Fruit fly (Drosophila melanogaster): ENCODE measurements around the gene CG8840.
"Not testable (repeated sequence)": the region's sequence is repeated elsewhere in the genome, so short reads cannot be mapped to it uniquely, and the experiment has no call there.

CG8840 gene

dm6 chr2L:3376684-3377086 lies 33.7 kb upstream of the CG8840 start, which contains the start of the genes CG9662 and Ptpa:
CG9662 (minus strand) TSS chr2L:3376737.
Ptpa (plus strand) TSS chr2L:3377002.
- no peak for TF ChIP-seq psq (optimal IDR thresholded peaks at IDR 0.05)
- TF ChIP-seq insv (optimal IDR thresholded peaks at IDR 0.05) = no peak
- no peak for TF ChIP-seq ttk (optimal IDR thresholded peaks at IDR 0.05)
- no peak for TF ChIP-seq h (optimal IDR thresholded peaks at IDR 0.05)
- no peak for TF ChIP-seq Myc (optimal IDR thresholded peaks at IDR 0.05)
- TF ChIP-seq Sin3A (optimal IDR thresholded peaks at IDR 0.05) = no peak

DNA sequence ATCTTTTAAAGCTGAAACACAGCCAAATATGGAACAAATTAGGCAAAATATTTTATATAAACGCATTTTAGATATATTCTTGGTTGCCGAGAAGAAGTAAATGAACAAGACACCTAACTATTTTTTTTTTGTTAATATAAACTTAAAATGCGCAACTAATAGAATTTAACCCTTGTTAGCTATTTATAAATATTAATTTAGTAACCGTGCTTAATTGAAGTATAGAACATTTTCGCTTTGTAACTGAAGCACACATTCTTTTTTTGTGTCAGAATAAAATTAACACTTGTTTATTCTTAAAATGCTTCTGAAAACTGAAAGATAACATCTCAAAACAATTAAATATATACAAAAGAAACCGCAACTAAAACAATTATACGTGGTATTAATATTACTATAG lies 22.7 kb upstream of the CG8840 start, which contains the start of gene Sfp23F:
Gene Sfp23F, minus strand, starts transcription at position 101 of the 400 bp plus-strand sequence.
- TF ChIP-seq h (optimal IDR thresholded peaks at IDR 0.05) (no peak), insv (optimal IDR thresholded peaks at IDR 0.05) (no peak), Sin3A (optimal IDR thresholded peaks at IDR 0.05) (no peak), Myc (optimal IDR thresholded peaks at IDR 0.05) (no peak), psq (optimal IDR thresholded peaks at IDR 0.05) (no peak)

dm6 chr2L:3388396-3388795 lies 22.0 kb upstream of the CG8840 start, which contains the start of gene CG42460:
CG42460 (minus strand) TSS chr2L:3388496.
- TF ChIP-seq psq, h, Sin3A (optimal IDR thresholded peaks at IDR 0.05): not testable (repeated sequence)

dm6 chr2L:3397594-3398073 lies 12.7 kb upstream of the CG8840 start, which contains the start of gene CG34175:
CG34175 (plus strand) TSS chr2L:3398023.
- no peak for TF ChIP-seq Sin3A (optimal IDR thresholded peaks at IDR 0.05)
- no peak for TF ChIP-seq psq (optimal IDR thresholded peaks at IDR 0.05)
- no peak for TF ChIP-seq h (optimal IDR thresholded peaks at IDR 0.05)
- no peak for TF ChIP-seq Myc (optimal IDR thresholded peaks at IDR 0.05)
- TF ChIP-seq insv (optimal IDR thresholded peaks at IDR 0.05) = no peak
- TF ChIP-seq ttk (optimal IDR thresholded peaks at IDR 0.05) = no peak

DNA sequence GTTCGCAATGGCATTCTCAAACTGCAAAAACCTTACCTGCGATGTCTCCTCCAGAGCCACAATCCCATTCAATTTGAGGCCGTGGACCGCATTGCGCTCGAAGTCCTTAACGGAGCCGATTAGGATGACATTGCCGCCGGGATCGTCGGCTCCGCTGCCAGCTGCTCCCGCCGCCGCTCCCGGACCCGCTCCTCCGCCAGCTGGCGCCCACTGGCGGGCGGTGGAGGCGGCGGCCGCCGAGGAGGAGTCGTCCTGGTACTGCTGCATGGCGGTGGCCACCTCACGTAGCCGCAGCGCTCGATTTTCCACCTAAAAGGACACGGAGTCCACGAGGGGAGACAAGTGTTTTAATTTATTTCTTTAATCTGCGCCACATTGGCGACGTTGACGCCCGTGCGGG lies 2.6 kb upstream of the CG8840 start:
- TF ChIP-seq ttk (optimal IDR thresholded peaks at IDR 0.05) (no peak), Myc (optimal IDR thresholded peaks at IDR 0.05) (no peak), psq (optimal IDR thresholded peaks at IDR 0.05) (no peak), Sin3A (optimal IDR thresholded peaks at IDR 0.05) (no peak), insv (optimal IDR thresholded peaks at IDR 0.05) (no peak), h (optimal IDR thresholded peaks at IDR 0.05) (no peak)

- TF ChIP-seq insv (optimal IDR thresholded peaks at IDR 0.05) = no peak
- TF ChIP-seq ttk (optimal IDR thresholded peaks at IDR 0.05) = no peak
- no peak for TF ChIP-seq Myc (optimal IDR thresholded peaks at IDR 0.05)
- TF ChIP-seq Sin3A (optimal IDR thresholded peaks at IDR 0.05) = no peak
- TF ChIP-seq psq (optimal IDR thresholded peaks at IDR 0.05) = no peak
- TF ChIP-seq h (optimal IDR thresholded peaks at IDR 0.05) = no peak
Measured at dm6 chr2L:3416527-3417304, 6.4 kb downstream of the CG8840 start, which contains the start of gene CG31952. CG31952 (plus strand) TSS chr2L:3416693.

DNA sequence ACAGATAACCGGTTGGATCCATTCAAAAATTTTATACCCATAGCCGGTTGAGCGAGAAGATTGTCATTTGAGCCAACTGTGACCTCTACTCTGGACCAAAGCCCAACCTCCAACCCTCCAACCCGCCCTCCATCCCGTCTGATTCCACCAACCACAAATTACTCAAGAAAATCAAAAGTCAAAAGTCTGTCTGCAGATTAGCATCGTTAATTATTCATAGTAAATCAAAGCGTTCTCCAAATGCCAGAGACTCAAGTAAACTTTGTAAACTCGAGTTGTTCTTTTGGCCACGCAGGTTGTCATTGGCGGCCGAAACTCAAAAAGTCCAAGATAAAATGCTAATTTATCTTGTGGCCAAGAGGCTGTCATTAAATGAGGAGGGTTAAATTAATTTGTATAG lies 7.3 kb downstream of the CG8840 start:
- TF ChIP-seq Myc (optimal IDR thresholded peaks at IDR 0.05) (no peak), ttk (optimal IDR thresholded peaks at IDR 0.05) (no peak), psq (optimal IDR thresholded peaks at IDR 0.05) (no peak), insv (optimal IDR thresholded peaks at IDR 0.05) (no peak), Sin3A (optimal IDR thresholded peaks at IDR 0.05) (no peak), h (optimal IDR thresholded peaks at IDR 0.05) (no peak)

- TF ChIP-seq Sin3A (optimal IDR thresholded peaks at IDR 0.05) = no peak
- TF ChIP-seq h (optimal IDR thresholded peaks at IDR 0.05) = no peak
- no peak for TF ChIP-seq insv (optimal IDR thresholded peaks at IDR 0.05)
- TF ChIP-seq ttk (optimal IDR thresholded peaks at IDR 0.05) = no peak
- no peak for TF ChIP-seq Myc (optimal IDR thresholded peaks at IDR 0.05)
Measured at dm6 chr2L:3422753-3423152, 12.4 kb downstream of the CG8840 start.

dm6 chr2L:3425947-3426346 lies 15.6 kb downstream of the CG8840 start:
- TF ChIP-seq insv (optimal IDR thresholded peaks at IDR 0.05) (no peak), Myc (optimal IDR thresholded peaks at IDR 0.05) (no peak), psq (optimal IDR thresholded peaks at IDR 0.05) (no peak), ttk (optimal IDR thresholded peaks at IDR 0.05) (no peak), h (optimal IDR thresholded peaks at IDR 0.05) (no peak), Sin3A (optimal IDR thresholded peaks at IDR 0.05) (no peak)

DNA sequence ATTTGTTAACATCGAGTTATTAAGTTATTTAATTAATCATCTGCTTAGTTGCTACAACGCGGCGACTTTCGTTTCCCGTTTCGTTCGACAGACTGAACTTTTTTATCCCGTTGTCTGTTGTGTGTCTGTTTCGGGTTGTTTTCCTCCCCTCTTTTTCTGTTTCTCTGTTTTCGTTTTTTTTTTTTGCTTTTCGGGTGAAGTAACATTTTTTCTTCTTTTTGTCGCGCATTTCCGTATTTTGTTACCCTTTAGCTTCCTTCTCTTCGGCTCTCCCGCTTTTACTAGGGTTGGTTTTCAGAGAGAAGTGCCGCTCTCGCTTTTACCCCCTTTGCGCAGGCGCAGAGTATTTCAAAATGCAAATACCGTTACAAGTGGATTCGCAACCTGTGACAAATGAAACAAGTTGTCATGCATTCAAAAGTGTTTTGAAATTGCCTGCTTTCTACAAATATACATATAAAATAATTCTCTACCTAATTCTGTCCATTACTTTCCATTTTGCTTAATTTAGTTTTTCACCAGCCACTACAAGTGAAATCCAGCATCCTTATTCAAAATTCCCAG lies 16.4 kb downstream of the CG8840 start, which contains the start of gene Pgant2:
Gene Pgant2, minus strand, starts transcription at position 51 of the 564 bp plus-strand sequence.
- TF ChIP-seq psq (optimal IDR thresholded peaks at IDR 0.05) (no peak), Sin3A (optimal IDR thresholded peaks at IDR 0.05) (no peak), h (optimal IDR thresholded peaks at IDR 0.05) (no peak), Myc (optimal IDR thresholded peaks at IDR 0.05) (no peak), ttk (optimal IDR thresholded peaks at IDR 0.05) (no peak), insv (optimal IDR thresholded peaks at IDR 0.05) (no peak)

- TF ChIP-seq psq (optimal IDR thresholded peaks at IDR 0.05) (no peak), Myc (optimal IDR thresholded peaks at IDR 0.05) (no peak), Sin3A (optimal IDR thresholded peaks at IDR 0.05) (no peak), ttk (optimal IDR thresholded peaks at IDR 0.05) (no peak), h (optimal IDR thresholded peaks at IDR 0.05) (no peak), insv (optimal IDR thresholded peaks at IDR 0.05) (no peak)
Measured at dm6 chr2L:3428419-3429097, 18.2 kb downstream of the CG8840 start.

- TF ChIP-seq psq (optimal IDR thresholded peaks at IDR 0.05) (no peak), h (optimal IDR thresholded peaks at IDR 0.05) (no peak), ttk (optimal IDR thresholded peaks at IDR 0.05) (no peak), Sin3A (optimal IDR thresholded peaks at IDR 0.05) (no peak), Myc (optimal IDR thresholded peaks at IDR 0.05) (no peak), insv (optimal IDR thresholded peaks at IDR 0.05) (no peak)
Measured at dm6 chr2L:3435086-3435485, 24.7 kb downstream of the CG8840 start.

All from Kc167 (cell line).